Fruit fly (Drosophila melanogaster) whole organism, embryonic: Measurements from ENCODE around the gene Epp.

ENCODE experiments used
- Abd-B ChIP-seq: fragments of 200-800 bp; sonication (Bioruptor generic); optimal IDR thresholded peaks from 2 replicates; lab custom pipeline; 2018; ENCODE audit warnings: missing biosample characterization, mild to moderate bottlenecking, missing genetic modification characterization, moderate library complexity
- Adf1 ChIP-seq: fragments of 200-800 bp; sonication (Bioruptor generic); IDR thresholded peaks from 2 replicates; pipeline ENCODE4 v1.3.6; 2022; ENCODE audit warnings: missing biosample characterization, missing genetic modification characterization
- BtbVII ChIP-seq: fragments of 200-800 bp; sonication (Bioruptor generic); optimal IDR thresholded peaks from 3 replicates; lab custom pipeline; 2017; ENCODE audit warnings: missing biosample characterization, mild to moderate bottlenecking, missing genetic modification characterization
- CG10267 ChIP-seq: fragments of 200-800 bp; sonication (Bioruptor generic); optimal IDR thresholded peaks from 2 replicates; lab custom pipeline; 2018; ENCODE audit warnings: missing biosample characterization, mild to moderate bottlenecking, missing genetic modification characterization, moderate library complexity
- CG10431 ChIP-seq: fragments of 200-800 bp; sonication (Bioruptor generic); optimal IDR thresholded peaks from 3 replicates; lab custom pipeline; 2018; ENCODE audit warnings: missing biosample characterization, mild to moderate bottlenecking, missing genetic modification characterization
- CG11398 ChIP-seq: fragments of 200-800 bp; sonication (Bioruptor generic); optimal IDR thresholded peaks from 2 replicates; lab custom pipeline; 2016; ENCODE audit warnings: missing biosample characterization, missing genetic modification characterization
- CG11456 ChIP-seq: fragments of 200-800 bp; sonication (Bioruptor generic); IDR thresholded peaks from 3 replicates; pipeline ENCODE4 v1.3.6; 2022; ENCODE audit warnings: missing biosample characterization, missing genetic modification characterization
- CG11723 ChIP-seq: fragments of 200-800 bp; sonication (Bioruptor generic); optimal IDR thresholded peaks from 2 replicates; lab custom pipeline; 2017; ENCODE audit warnings: missing biosample characterization, mild to moderate bottlenecking, missing genetic modification characterization
- CG1602 ChIP-seq: fragments of 200-800 bp; sonication (Bioruptor generic); optimal IDR thresholded peaks from 3 replicates; lab custom pipeline; 2016; ENCODE audit warnings: missing biosample characterization, missing genetic modification characterization
- CG17385 ChIP-seq: fragments of 200-800 bp; sonication (Bioruptor generic); optimal IDR thresholded peaks from 3 replicates; lab custom pipeline; 2018; ENCODE audit warnings: missing biosample characterization, mild to moderate bottlenecking, missing genetic modification characterization
- CG1792 ChIP-seq: fragments of 200-800 bp; sonication (Bioruptor generic); optimal IDR thresholded peaks from 2 replicates; lab custom pipeline; 2016; ENCODE audit warnings: missing biosample characterization, missing genetic modification characterization
- CG31441 ChIP-seq: fragments of 200-800 bp; sonication (Bioruptor generic); IDR thresholded peaks from 2 replicates; pipeline ENCODE4 v1.3.6; 2022; ENCODE audit warnings: missing biosample characterization, missing genetic modification characterization
- CG33557 ChIP-seq: fragments of 200-800 bp; sonication (Bioruptor generic); optimal IDR thresholded peaks from 2 replicates; lab custom pipeline; 2019; ENCODE audit warnings: missing biosample characterization, mild to moderate bottlenecking, missing genetic modification characterization, moderate library complexity
- CG43689 ChIP-seq: fragments of 200-800 bp; sonication (Bioruptor generic); IDR thresholded peaks from 2 replicates; pipeline ENCODE4 v1.3.6; 2022; ENCODE audit warnings: missing biosample characterization, missing genetic modification characterization
- CG7786 ChIP-seq: fragments of 200-800 bp; sonication (Bioruptor generic); optimal IDR thresholded peaks from 2 replicates; lab custom pipeline; 2016; ENCODE audit warnings: missing biosample characterization, missing genetic modification characterization
- CG8281 ChIP-seq: fragments of 200-800 bp; sonication (Bioruptor generic); optimal IDR thresholded peaks from 2 replicates; lab custom pipeline; 2018; ENCODE audit warnings: missing biosample characterization, mild to moderate bottlenecking, missing genetic modification characterization, moderate library complexity
- CG8290 ChIP-seq, 3 experiments: fragments of 200-800 bp; sonication (Bioruptor generic); optimal IDR thresholded peaks; 2 replicates each; lab custom pipeline; 2016 to 2019; ENCODE audit warnings: missing biosample characterization in 3 of 3, missing genetic modification characterization in 3 of 3, mild to moderate bottlenecking in 2 of 3, moderate library complexity in 1 of 3
- CG9609 ChIP-seq: fragments of 200-800 bp; sonication (Bioruptor generic); optimal IDR thresholded peaks from 3 replicates; lab custom pipeline; 2016; ENCODE audit warnings: missing biosample characterization, missing genetic modification characterization
- CG9727 ChIP-seq: fragments of 200-800 bp; sonication (Bioruptor generic); optimal IDR thresholded peaks from 3 replicates; lab custom pipeline; 2017; ENCODE audit warnings: missing biosample characterization, mild to moderate bottlenecking, missing genetic modification characterization
- CTCF ChIP-seq: fragments of 200-800 bp; sonication (Bioruptor generic); optimal IDR thresholded peaks from 2 replicates; lab custom pipeline; 2017; ENCODE audit warnings: missing biosample characterization, mild to moderate bottlenecking, missing genetic modification characterization, moderate library complexity
- CkIIα-i1 ChIP-seq: fragments of 200-800 bp; sonication (Bioruptor generic); IDR thresholded peaks from 2 replicates; pipeline ENCODE4 v1.3.6; 2022; ENCODE audit warnings: missing biosample characterization, missing genetic modification characterization
- CoRest ChIP-seq: fragments of 200-800 bp; sonication (Bioruptor generic); optimal IDR thresholded peaks from 3 replicates; lab custom pipeline; 2018; ENCODE audit warnings: missing biosample characterization, mild to moderate bottlenecking, missing genetic modification characterization, moderate library complexity
- CrebB ChIP-seq: fragments of 200-800 bp; sonication (Bioruptor generic); optimal IDR thresholded peaks from 3 replicates; lab custom pipeline; 2018; ENCODE audit warnings: missing biosample characterization, mild to moderate bottlenecking, missing genetic modification characterization
- Dref ChIP-seq: fragments of 200-800 bp; sonication (Bioruptor generic); IDR thresholded peaks from 2 replicates; pipeline ENCODE4 v1.3.6; 2022; ENCODE audit warnings: missing biosample characterization, missing genetic modification characterization
- E2f2 ChIP-seq: fragments of 200-800 bp; sonication (Bioruptor generic); IDR thresholded peaks from 2 replicates; pipeline ENCODE4 v1.3.6; 2022; ENCODE audit warnings: missing biosample characterization, missing genetic modification characterization
- Gsc ChIP-seq: fragments of 200-800 bp; sonication (Bioruptor generic); IDR thresholded peaks from 2 replicates; pipeline ENCODE4 v1.3.6; 2022; ENCODE audit warnings: missing biosample characterization, missing genetic modification characterization
- H2.0 ChIP-seq: fragments of 200-800 bp; sonication (Bioruptor generic); IDR thresholded peaks from 2 replicates; pipeline ENCODE4 v1.3.6; 2022; ENCODE audit warnings: missing biosample characterization, missing genetic modification characterization
- Hand ChIP-seq: fragments of 200-800 bp; sonication (Bioruptor generic); optimal IDR thresholded peaks from 2 replicates; lab custom pipeline; 2017; ENCODE audit warnings: mild to moderate bottlenecking, missing biosample characterization, missing genetic modification reagents, missing genetic modification characterization
- Lpt ChIP-seq: fragments of >200 bp; optimal IDR thresholded peaks from 2 replicates; lab custom pipeline; 2018; ENCODE audit warnings: missing biosample characterization, missing genetic modification characterization
- NK7.1 ChIP-seq: fragments of 200-800 bp; sonication (Bioruptor generic); optimal IDR thresholded peaks from 3 replicates; lab custom pipeline; 2016; ENCODE audit warnings: missing biosample characterization, missing genetic modification characterization
- bigmax ChIP-seq: fragments of 200-800 bp; sonication (Bioruptor generic); optimal IDR thresholded peaks from 2 replicates; lab custom pipeline; 2018; ENCODE audit warnings: missing biosample characterization, mild to moderate bottlenecking, missing genetic modification characterization
- dmrt11E ChIP-seq: fragments of 200-800 bp; sonication (Bioruptor generic); optimal IDR thresholded peaks from 3 replicates; lab custom pipeline; 2018; ENCODE audit warnings: missing biosample characterization, mild to moderate bottlenecking, missing genetic modification characterization, moderate library complexity
- ems ChIP-seq: fragments of 200-800 bp; sonication (Bioruptor generic); optimal IDR thresholded peaks from 3 replicates; lab custom pipeline; 2016; ENCODE audit warnings: missing biosample characterization, missing genetic modification characterization
- eve ChIP-seq, 2 experiments: fragments of >200 bp; optimal IDR thresholded peaks; 2 replicates each; lab custom pipeline; 2017; ENCODE audit warnings: missing biosample characterization in 2 of 2, missing genetic modification characterization in 2 of 2
- fd96Cb ChIP-seq: fragments of 200-800 bp; sonication (Bioruptor generic); optimal IDR thresholded peaks from 2 replicates; lab custom pipeline; 2018; ENCODE audit warnings: missing biosample characterization, mild to moderate bottlenecking, missing genetic modification characterization, moderate library complexity
- h ChIP-seq: fragments of >200 bp; optimal IDR thresholded peaks from 2 replicates; lab custom pipeline; 2017
- hb ChIP-seq: fragments of 200-800 bp; sonication (Bioruptor generic); IDR thresholded peaks from 3 replicates; pipeline ENCODE4 v1.3.6; 2022; ENCODE audit warnings: missing biosample characterization, missing genetic modification characterization; ENCODE audit not compliant: partially characterized antibody
- kay ChIP-seq: fragments of 200-800 bp; sonication (Bioruptor generic); optimal IDR thresholded peaks from 2 replicates; lab custom pipeline; 2016; ENCODE audit warnings: missing biosample characterization, missing genetic modification characterization
- lilli ChIP-seq: fragments of 200-800 bp; sonication (Bioruptor generic); optimal IDR thresholded peaks from 3 replicates; lab custom pipeline; 2016; ENCODE audit warnings: missing biosample characterization, missing genetic modification characterization
- nerfin-1 ChIP-seq: fragments of 200-800 bp; sonication (Bioruptor generic); optimal IDR thresholded peaks from 3 replicates; lab custom pipeline; 2019; ENCODE audit warnings: missing biosample characterization, mild to moderate bottlenecking, missing genetic modification characterization, moderate library complexity
- pnt ChIP-seq: fragments of 200-800 bp; sonication (Bioruptor generic); optimal IDR thresholded peaks from 3 replicates; lab custom pipeline; 2016; ENCODE audit warnings: missing biosample characterization, missing genetic modification characterization
- repo ChIP-seq: fragments of 200-800 bp; sonication (Bioruptor generic); optimal IDR thresholded peaks from 2 replicates; lab custom pipeline; 2016; ENCODE audit warnings: missing biosample characterization, missing genetic modification characterization
- rib ChIP-seq: fragments of 200-800 bp; sonication (Bioruptor generic); IDR thresholded peaks from 2 replicates; pipeline ENCODE4 v1.3.6; 2022; ENCODE audit warnings: missing biosample characterization, missing genetic modification characterization
- row ChIP-seq: fragments of 200-800 bp; sonication (Bioruptor generic); IDR thresholded peaks from 3 replicates; pipeline ENCODE4 v1.3.6; 2022; ENCODE audit warnings: missing biosample characterization, missing genetic modification characterization
- sc ChIP-seq, 3 experiments: fragments of >200 bp in 2 of 3; fragments of 200-800 bp in 1 of 3; sonication (Bioruptor generic) in 1 of 3; optimal IDR thresholded peaks; 2 replicates in 2 of 3; 3 replicates in 1 of 3; lab custom pipeline; 2017; ENCODE audit warnings: mild to moderate bottlenecking in 1 of 3, missing biosample characterization in 1 of 3, missing genetic modification characterization in 1 of 3, missing genetic modification reagents in 1 of 3
- shn ChIP-seq: fragments of 200-800 bp; sonication (Bioruptor generic); optimal IDR thresholded peaks from 3 replicates; lab custom pipeline; 2016; ENCODE audit warnings: missing biosample characterization, missing genetic modification characterization
- slp2 ChIP-seq: fragments of 200-800 bp; sonication (Bioruptor generic); optimal IDR thresholded peaks from 2 replicates; lab custom pipeline; 2016; ENCODE audit warnings: missing biosample characterization, missing genetic modification characterization
- sna ChIP-seq: fragments of 200-800 bp; sonication (Bioruptor generic); IDR thresholded peaks from 2 replicates; pipeline ENCODE4 v1.3.6; 2022; ENCODE audit warnings: missing biosample characterization, missing genetic modification characterization; ENCODE audit not compliant: partially characterized antibody
- sqz ChIP-seq: fragments of 200-800 bp; sonication (Bioruptor generic); optimal IDR thresholded peaks from 3 replicates; lab custom pipeline; 2018; ENCODE audit warnings: missing biosample characterization, mild to moderate bottlenecking, missing genetic modification characterization
- tio ChIP-seq: fragments of 200-800 bp; sonication (Bioruptor generic); optimal IDR thresholded peaks from 2 replicates; lab custom pipeline; 2017; ENCODE audit warnings: missing biosample characterization, missing genetic modification characterization, inconsistent platforms
- vvl ChIP-seq: fragments of 200-800 bp; sonication (Bioruptor generic); IDR thresholded peaks from 2 replicates; pipeline ENCODE4 v1.3.6; 2022; ENCODE audit warnings: missing biosample characterization, missing genetic modification characterization
- zfh1 ChIP-seq: fragments of 200-800 bp; sonication (Bioruptor generic); IDR thresholded peaks from 3 replicates; pipeline ENCODE4 v1.3.6; 2022; ENCODE audit warnings: missing biosample characterization, missing genetic modification characterization

Gene Epp

DNA sequence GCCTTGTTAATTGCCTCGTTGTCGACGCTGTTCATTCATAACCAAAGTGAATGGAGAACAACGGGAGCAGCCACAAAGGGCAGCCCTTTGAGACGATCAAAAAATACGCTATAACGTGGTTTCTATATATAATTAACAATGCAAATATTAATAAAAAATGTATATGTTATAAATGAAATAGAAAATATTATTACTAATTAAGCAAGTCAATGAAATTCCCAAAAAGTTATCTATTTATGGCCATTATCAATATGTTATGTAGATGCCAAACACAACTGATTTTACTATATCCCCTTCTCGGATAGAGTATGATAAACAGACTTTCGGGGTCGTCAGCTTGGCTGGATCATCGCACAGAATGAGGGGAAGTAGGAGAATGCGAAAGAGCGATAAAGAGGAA is 23.3 kb downstream of the Epp start (continued):
- TF ChIP-seq tio (GFP tag; lab: Kevin White, UChicago) (no peak), sqz (GFP tag; lab: Kevin White, UChicago) (peak; percentile 39), shn (no peak), Lpt (no peak), CG10431 (GFP tag; lab: Kevin White, UChicago) (no peak), CG10267 (peak; percentile 21), vvl (peak; percentile 50; the same call in 1 of the 2 replicates), slp2 (GFP tag; lab: Kevin White, UChicago) (no peak), CkIIα-i1 (GFP tag; lab: Robert Waterston, UW) (no peak), CG8290 (GFP tag; optimal IDR thresholded peaks at IDR 0.05; lab: Kevin White, UChicago) (no peak), CG8290 (tag; optimal IDR thresholded peaks at IDR 0.05; lab: Kevin White, UChicago) (no peak), H2.0 (GFP tag; lab: Robert Waterston, UW) (peak; percentile 38; the same call in 1 of the 2 replicates), fd96Cb (tag; lab: Kevin White, UChicago) (peak; percentile 33), E2f2 (peak; percentile 43; the same call in 1 of the 2 replicates), CG31441 (GFP tag; lab: Robert Waterston, UW) (peak; percentile 61), CTCF (GFP tag; lab: Kevin White, UChicago) (no peak), hb (GFP tag; lab: Robert Waterston, UW) (no peak), CrebB (tag; lab: Kevin White, UChicago) (no peak), sna (GFP tag; lab: Robert Waterston, UW) (no peak), CG8281 (peak; percentile 10), CG1602 (GFP tag; lab: Kevin White, UChicago) (no peak), lilli (GFP tag; lab: Kevin White, UChicago) (no peak), CG1792 (GFP tag; lab: Kevin White, UChicago) (no peak), CoRest (tag; lab: Kevin White, UChicago) (peak; percentile 55), row (GFP tag; lab: Robert Waterston, UW) (peak; percentile 76), rib (no peak), Abd-B (GFP tag; lab: Kevin White, UChicago) (peak; percentile 33), CG11723 (no peak), Gsc (GFP tag; lab: Robert Waterston, UW) (no peak), CG7786 (GFP tag; lab: Kevin White, UChicago) (no peak), zfh1 (GFP tag; lab: Robert Waterston, UW) (peak; percentile 29; the same call in 2 of the 3 replicates), ems (GFP tag; lab: Kevin White, UChicago) (no peak), Dref (no peak), CG9609 (GFP tag; lab: Kevin White, UChicago) (no peak), sc (optimal IDR thresholded peaks at IDR 0.05; lab: Kevin White, UChicago) (no peak), sc (GFP tag; optimal IDR thresholded peaks at IDR 0.05; lab: Kevin White, UChicago) (peak; percentile 20), bigmax (GFP tag; lab: Kevin White, UChicago) (no peak), pnt (GFP tag; lab: Kevin White, UChicago) (no peak), Hand (GFP tag; lab: Kevin White, UChicago) (no peak), eve (GFP tag; optimal IDR thresholded peaks at IDR 0.05; lab: Kevin White, UChicago) (no peak), nerfin-1 (tag; lab: Kevin White, UChicago) (peak; percentile 33), CG9727 (GFP tag; lab: Kevin White, UChicago) (peak; percentile 7), Adf1 (no peak), CG11456 (GFP tag; lab: Robert Waterston, UW) (0 out of 3 replicates have a peak, but pooled peaks have one; percentile 34), CG33557 (GFP tag; lab: Kevin White, UChicago) (no peak), BtbVII (peak; percentile 36), CG11398 (GFP tag; lab: Kevin White, UChicago) (no peak), dmrt11E (tag; lab: Kevin White, UChicago) (no peak), NK7.1 (no peak), h (lab: Kevin White, UChicago) (no peak), kay (GFP tag; lab: Kevin White, UChicago) (no peak), CG17385 (GFP tag; lab: Kevin White, UChicago) (peak; percentile 40), repo (GFP tag; lab: Kevin White, UChicago) (no peak), CG43689 (no peak)
